Worm (Caenorhabditis elegans) whole organism, midembryonic: ENCODE results near the gene lipl-4.

Source experiments
- T22C8.4 ChIP-seq: fragments of 200-800 bp; sonication (Bioruptor generic); IDR thresholded peaks from 2 replicates; pipeline ENCODE4 v1.3.6; 2022; ENCODE audit warnings: missing genetic modification characterization, missing compliant biosample characterization
- cog-1 ChIP-seq: sonication (generic microtip); optimal IDR thresholded peaks from 2 replicates; lab custom pipeline; 2016; ENCODE audit warnings: missing genetic modification characterization, missing compliant biosample characterization
- flt-1 ChIP-seq: fragments of 200-800 bp; sonication (Bioruptor generic); IDR thresholded peaks from 2 replicates; pipeline ENCODE4 v1.3.6; 2022; ENCODE audit warnings: missing genetic modification characterization, missing compliant biosample characterization
- klf-2 ChIP-seq: fragments of 200-800 bp; sonication (Bioruptor generic); conservative IDR thresholded peaks from 2 replicates; pipeline ENCODE4 v1.3.6; 2022; ENCODE audit warnings: missing genetic modification reagents, missing genetic modification characterization, missing compliant biosample characterization
- med-1 ChIP-seq: sonication (generic microtip); optimal IDR thresholded peaks from 2 replicates; lab custom pipeline; 2017; ENCODE audit warnings: missing genetic modification characterization, mild to moderate bottlenecking, missing compliant biosample characterization, antibody characterized with exemption, missing genetic modification reagents; ENCODE audit not compliant: insufficient read depth
- ref-1 ChIP-seq: fragments of 200-800 bp; sonication (Bioruptor generic); conservative IDR thresholded peaks from 2 replicates; pipeline ENCODE4 v1.3.6; 2022; ENCODE audit warnings: missing genetic modification reagents, missing genetic modification characterization, missing compliant biosample characterization
- tab-1 ChIP-seq: fragments of 200-800 bp; sonication (Bioruptor generic); IDR thresholded peaks from 2 replicates; pipeline ENCODE4 v1.3.6; 2022; ENCODE audit warnings: missing genetic modification characterization, missing compliant biosample characterization
- ztf-23 ChIP-seq: fragments of 200-800 bp; sonication (Bioruptor generic); IDR thresholded peaks from 2 replicates; pipeline ENCODE4 v1.3.6; 2022; ENCODE audit warnings: missing genetic modification reagents, missing genetic modification characterization, missing compliant biosample characterization
- ztf-29 ChIP-seq: fragments of 200-800 bp; sonication (Bioruptor generic); IDR thresholded peaks from 2 replicates; pipeline ENCODE4 v1.3.6; 2022; ENCODE audit warnings: missing genetic modification reagents, missing genetic modification characterization, missing compliant biosample characterization

Gene lipl-4

DNA sequence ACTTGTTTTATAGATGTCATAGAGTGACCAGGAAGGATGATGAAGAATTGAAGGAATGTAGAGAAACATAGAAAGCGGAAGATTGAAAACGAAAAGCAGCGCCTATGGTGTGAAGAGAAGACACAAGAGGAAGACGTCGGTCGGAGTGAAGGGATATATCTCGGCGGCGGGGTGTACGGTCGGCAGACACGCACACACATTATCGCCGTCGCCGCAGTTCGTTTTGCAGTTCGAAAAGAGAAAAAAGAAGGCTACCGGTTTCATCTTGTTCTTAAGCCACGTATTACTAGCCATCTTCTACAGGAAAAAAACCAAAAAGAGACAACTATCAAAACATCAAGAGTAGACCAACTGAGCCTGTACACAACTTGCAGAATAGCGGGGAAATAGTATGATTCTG, 36.6 kb upstream of the lipl-4 start:
- TF ChIP-seq flt-1 (GFP tag; lab: Robert Waterston, UW) (no peak), ref-1 (no peak), cog-1 (tag; lab: Kevin White, UChicago) (no peak), med-1 (no peak), ztf-29 (no peak), ztf-23 (GFP tag; lab: Robert Waterston, UW) (no peak), tab-1 (no peak), T22C8.4 (GFP tag; lab: Robert Waterston, UW) (no peak), klf-2 (no peak)

DNA sequence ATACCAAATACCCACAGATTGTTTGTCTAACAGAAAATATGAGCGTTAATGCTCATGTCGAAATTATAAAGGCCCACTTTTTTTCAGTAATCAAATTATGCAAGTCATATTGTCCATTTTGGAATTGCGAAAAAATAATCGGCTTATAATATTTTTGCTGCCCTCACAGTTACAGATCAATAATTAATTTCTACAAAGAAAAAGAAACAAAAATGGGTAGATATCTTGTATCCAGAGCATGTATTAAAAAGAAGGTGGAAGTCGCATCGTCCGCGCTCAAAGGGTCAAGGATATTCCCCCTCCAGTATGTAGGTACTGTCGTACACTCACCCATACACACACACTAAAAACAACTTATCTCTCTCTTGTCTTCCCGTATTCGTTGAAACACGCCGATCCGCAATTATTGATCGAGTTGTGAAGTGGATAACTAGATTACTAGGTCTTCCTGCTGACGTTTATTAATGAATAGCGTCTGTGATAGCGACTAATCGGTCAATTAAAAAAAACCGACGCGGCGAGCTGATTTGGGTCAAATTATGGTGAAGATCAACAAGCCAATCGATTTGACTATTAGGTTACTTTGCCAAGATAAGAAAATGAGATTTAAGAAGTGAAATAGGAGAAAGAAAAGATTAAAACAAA, 36.1 kb upstream of the lipl-4 start:
- TF ChIP-seq ztf-23 (GFP tag; lab: Robert Waterston, UW): no peak
- no peak for TF ChIP-seq ztf-29
- no peak for TF ChIP-seq ref-1
- no peak for TF ChIP-seq flt-1 (GFP tag; lab: Robert Waterston, UW)
- TF ChIP-seq T22C8.4 (GFP tag; lab: Robert Waterston, UW): 0 out of 2 replicates have a peak, but pooled peaks have one; percentile 18
- TF ChIP-seq klf-2: no peak
- no peak for TF ChIP-seq cog-1 (tag; lab: Kevin White, UChicago)

ce11 chrV:6514887-6515324, 35.1 kb upstream of the lipl-4 start, which contains the start of gene dpy-11:
dpy-11 (minus strand) TSS chrV:6515240.
- TF ChIP-seq flt-1 (GFP tag; lab: Robert Waterston, UW) (no peak), T22C8.4 (GFP tag; lab: Robert Waterston, UW) (no peak), med-1 (no peak), cog-1 (tag; lab: Kevin White, UChicago) (no peak), ztf-23 (GFP tag; lab: Robert Waterston, UW) (no peak), tab-1 (no peak), klf-2 (no peak), ztf-29 (no peak), ref-1 (no peak)

ce11 chrV:6515344-6515743, 34.6 kb upstream of the lipl-4 start:
- no peak for TF ChIP-seq klf-2
- TF ChIP-seq T22C8.4 (GFP tag; lab: Robert Waterston, UW): no peak
- TF ChIP-seq ztf-29: no peak
- TF ChIP-seq med-1: no peak
- no peak for TF ChIP-seq cog-1 (tag; lab: Kevin White, UChicago)
- TF ChIP-seq ztf-23 (GFP tag; lab: Robert Waterston, UW): no peak
- no peak for TF ChIP-seq tab-1
- TF ChIP-seq flt-1 (GFP tag; lab: Robert Waterston, UW): no peak
- TF ChIP-seq ref-1: no peak

DNA sequence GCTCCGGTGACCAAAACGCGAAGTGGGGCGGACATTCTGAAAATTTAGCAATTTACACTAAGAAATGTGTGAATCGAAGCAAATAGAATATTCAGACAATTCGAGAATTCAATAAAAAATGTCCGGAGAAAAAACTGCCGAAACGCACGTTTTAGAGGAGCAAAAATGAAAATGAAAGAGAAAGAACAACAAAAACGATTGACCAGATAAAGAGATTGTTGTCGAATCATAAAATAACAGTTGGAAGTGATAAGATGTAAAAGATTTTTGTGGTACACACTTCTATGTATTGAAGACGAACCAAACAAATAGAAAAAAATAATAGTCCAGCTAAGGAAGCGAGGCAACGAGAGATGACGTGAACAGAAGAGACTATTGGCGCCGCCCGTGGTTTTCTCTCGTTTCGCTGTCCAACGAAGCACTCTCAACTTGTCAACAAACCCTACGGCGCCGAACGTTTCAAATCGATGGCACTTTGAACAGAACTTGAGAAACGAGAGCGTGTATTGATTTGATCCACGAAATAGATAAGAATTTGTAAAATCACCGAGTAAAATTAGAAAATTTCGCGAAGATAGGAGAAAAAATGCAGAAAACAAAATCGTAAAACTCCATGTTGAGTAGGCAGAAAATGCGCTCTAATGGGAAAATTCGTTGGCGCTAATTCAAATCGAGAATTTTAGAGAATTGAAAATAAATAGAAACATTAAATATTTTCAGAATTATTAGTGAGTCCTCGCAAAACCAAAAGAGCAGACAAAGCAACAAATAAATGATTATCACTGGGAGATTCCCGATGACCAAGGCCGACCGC, 33.3 kb upstream of the lipl-4 start, which contains the start of gene mdh-1:
TSS of gene mdh-1 (minus strand) at position 36 of the 814 bp plus-strand sequence.
- no peak for TF ChIP-seq klf-2
- no peak for TF ChIP-seq med-1
- TF ChIP-seq ref-1: no peak
- TF ChIP-seq cog-1 (tag; lab: Kevin White, UChicago): no peak
- TF ChIP-seq flt-1 (GFP tag; lab: Robert Waterston, UW): no peak
- TF ChIP-seq T22C8.4 (GFP tag; lab: Robert Waterston, UW): no peak
- TF ChIP-seq tab-1: no peak
- no peak for TF ChIP-seq ztf-23 (GFP tag; lab: Robert Waterston, UW)
- TF ChIP-seq ztf-29: no peak

DNA sequence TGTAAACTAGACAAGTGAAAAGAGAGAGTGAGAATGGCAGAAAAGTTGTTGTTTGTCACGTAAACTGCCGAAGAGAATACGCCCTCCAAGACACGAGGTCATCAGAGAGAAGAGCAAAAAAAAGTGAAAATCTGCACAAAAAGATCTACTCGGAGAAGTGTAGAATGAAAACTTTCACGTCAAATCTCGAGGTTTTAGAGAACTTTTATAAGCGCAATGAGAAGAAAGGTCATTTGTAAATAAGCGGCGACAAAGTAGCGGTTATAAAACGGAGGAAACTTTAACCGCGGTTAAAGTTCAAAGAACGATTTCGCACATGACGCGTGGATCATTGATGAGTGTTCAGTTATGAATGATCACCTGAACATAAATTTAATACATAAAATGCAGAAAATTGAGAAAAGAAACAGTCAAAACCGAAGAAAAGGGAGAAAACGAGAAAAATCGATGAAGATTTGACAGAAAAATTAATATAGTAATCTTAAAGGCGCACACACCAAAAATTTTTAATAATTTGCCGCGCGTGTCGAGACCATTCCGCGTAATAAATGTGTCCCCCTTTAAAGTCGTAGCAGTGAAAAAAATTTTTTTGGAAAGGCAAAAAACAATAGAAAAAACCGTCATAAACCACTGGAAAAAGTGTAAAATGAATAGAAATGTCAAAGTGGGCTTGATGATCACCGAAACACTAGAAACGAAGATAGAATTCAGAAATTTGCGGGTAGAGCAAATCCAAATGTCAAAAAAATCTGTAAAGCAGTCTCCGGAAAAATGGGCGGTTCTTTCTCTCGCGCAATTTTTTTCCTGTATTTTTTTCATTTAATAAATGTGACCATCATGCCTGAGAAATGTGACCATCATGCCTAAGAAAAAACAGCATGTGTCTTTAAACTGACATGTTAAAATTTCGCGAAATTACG, 32.4 kb upstream of the lipl-4 start:
- TF ChIP-seq klf-2 (no peak), med-1 (no peak), flt-1 (GFP tag; lab: Robert Waterston, UW) (no peak), tab-1 (no peak), cog-1 (tag; lab: Kevin White, UChicago) (no peak), T22C8.4 (GFP tag; lab: Robert Waterston, UW) (no peak), ztf-23 (GFP tag; lab: Robert Waterston, UW) (no peak)

DNA sequence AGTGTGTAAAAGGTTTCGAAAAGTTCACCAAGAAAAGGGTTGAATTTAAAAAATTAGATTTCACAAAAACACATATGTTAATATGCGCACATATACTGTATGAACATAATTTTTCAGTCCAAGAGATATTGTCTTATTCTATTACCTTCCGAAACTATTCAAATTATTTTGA, 31.9 kb upstream of the lipl-4 start, which contains the start of gene F46E10.3:
TSS of gene F46E10.3 (plus strand) at position 73 of the 172 bp plus-strand sequence.
- no peak for TF ChIP-seq cog-1 (tag; lab: Kevin White, UChicago)
- no peak for TF ChIP-seq med-1
- no peak for TF ChIP-seq T22C8.4 (GFP tag; lab: Robert Waterston, UW)
- TF ChIP-seq ref-1: no peak
- no peak for TF ChIP-seq ztf-23 (GFP tag; lab: Robert Waterston, UW)
- TF ChIP-seq klf-2: no peak
- TF ChIP-seq tab-1: no peak
- TF ChIP-seq ztf-29: no peak
- no peak for TF ChIP-seq flt-1 (GFP tag; lab: Robert Waterston, UW)

ce11 chrV:6520385-6521080, 29.4 kb upstream of the lipl-4 start, which contains the start of the genes F46E10.2 and F46E10.18:
F46E10.2 (plus strand) TSS chrV:6520435.
F46E10.18 (plus strand) TSS chrV:6521030.
- TF ChIP-seq klf-2: no peak
- no peak for TF ChIP-seq ztf-23 (GFP tag; lab: Robert Waterston, UW)
- no peak for TF ChIP-seq cog-1 (tag; lab: Kevin White, UChicago)
- no peak for TF ChIP-seq med-1
- TF ChIP-seq ztf-29: no peak
- TF ChIP-seq tab-1: no peak
- no peak for TF ChIP-seq T22C8.4 (GFP tag; lab: Robert Waterston, UW)
- TF ChIP-seq flt-1 (GFP tag; lab: Robert Waterston, UW): no peak
- no peak for TF ChIP-seq ref-1
